Worm (Caenorhabditis elegans) whole organism, L4/young adult: ENCODE results near the gene mtq-2.
A peak's percentile ranks its signal among the peaks of the same experiment; 100 is the strongest.

Source experiments
- W03F9.2 ChIP-seq: fragments of 150-350 bp; optimal IDR thresholded peaks from 2 replicates; lab custom pipeline; 2014; ENCODE audit warnings: missing biosample characterization, missing genetic modification characterization
- him-1 ChIP-seq: sonication (generic microtip); optimal IDR thresholded peaks from 2 replicates; lab custom pipeline; 2016; ENCODE audit warnings: missing genotype, missing genetic modification reagents, missing genetic modification characterization, missing compliant biosample characterization

ce11 chrII:2197555-2198288, 8.5 kb upstream of the mtq-2 start, which contains the start of gene C33C12.1:
- TF ChIP-seq W03F9.2 (tag; lab: Kevin White, UChicago) (no peak), him-1 (tag; lab: Kevin White, UChicago) (peak; percentile 7)
